Fruit fly (Drosophila melanogaster) whole organism, embryonic: ENCODE data around the gene GstD4.

Source experiments
- Antp ChIP-seq: fragments of 200-800 bp; sonication (Bioruptor generic); optimal IDR thresholded peaks from 3 replicates; lab custom pipeline; 2016; ENCODE audit warnings: missing biosample characterization, missing genetic modification characterization
- B-H1 ChIP-seq: fragments of 200-800 bp; sonication (Bioruptor generic); IDR thresholded peaks from 3 replicates; pipeline ENCODE4 v1.3.6; 2022; ENCODE audit warnings: missing biosample characterization, missing genetic modification characterization
- CG10274 ChIP-seq: fragments of 200-800 bp; sonication (Bioruptor generic); optimal IDR thresholded peaks from 3 replicates; lab custom pipeline; 2017; ENCODE audit warnings: missing biosample characterization, mild to moderate bottlenecking, missing genetic modification characterization
- CG10366 ChIP-seq: fragments of 200-800 bp; sonication (Bioruptor generic); IDR thresholded peaks from 2 replicates; pipeline ENCODE4 v1.3.6; 2022; ENCODE audit warnings: missing biosample characterization, missing genetic modification characterization
- CG13123 ChIP-seq: fragments of 200-800 bp; sonication (Bioruptor generic); optimal IDR thresholded peaks from 2 replicates; lab custom pipeline; 2016; ENCODE audit warnings: missing biosample characterization, missing genetic modification characterization
- CG13775 ChIP-seq: fragments of 200-800 bp; sonication (Bioruptor generic); optimal IDR thresholded peaks from 3 replicates; lab custom pipeline; 2017; ENCODE audit warnings: missing biosample characterization, mild to moderate bottlenecking, missing genetic modification characterization
- CG17612 ChIP-seq: fragments of 200-800 bp; sonication (Bioruptor generic); IDR thresholded peaks from 2 replicates; pipeline ENCODE4 v1.3.6; 2022; ENCODE audit warnings: missing biosample characterization, missing genetic modification characterization
- CG17829 ChIP-seq: fragments of 200-800 bp; optimal IDR thresholded peaks from 2 replicates; lab custom pipeline; 2019; ENCODE audit warnings: missing biosample characterization, mild to moderate bottlenecking, missing genetic modification characterization, moderate library complexity
- CG18764 ChIP-seq: fragments of 200-800 bp; sonication (Bioruptor generic); optimal IDR thresholded peaks from 3 replicates; lab custom pipeline; 2016; ENCODE audit warnings: missing biosample characterization, missing genetic modification characterization
- CG31365 ChIP-seq: fragments of 200-800 bp; sonication (Bioruptor generic); optimal IDR thresholded peaks from 2 replicates; lab custom pipeline; 2018; ENCODE audit warnings: missing biosample characterization, mild to moderate bottlenecking, missing genetic modification characterization
- CG34376 ChIP-seq: fragments of 200-800 bp; sonication (Bioruptor generic); optimal IDR thresholded peaks from 2 replicates; lab custom pipeline; 2018; ENCODE audit warnings: missing biosample characterization, mild to moderate bottlenecking, missing genetic modification characterization
- CG3995 ChIP-seq: fragments of 200-800 bp; sonication (Bioruptor generic); optimal IDR thresholded peaks from 3 replicates; lab custom pipeline; 2016; ENCODE audit warnings: missing biosample characterization, missing genetic modification characterization
- CG4282 ChIP-seq: fragments of 200-800 bp; sonication (Bioruptor generic); optimal IDR thresholded peaks from 2 replicates; lab custom pipeline; 2016; ENCODE audit warnings: missing biosample characterization, missing genetic modification characterization
- CG4424 ChIP-seq: fragments of 200-800 bp; sonication (Bioruptor generic); optimal IDR thresholded peaks from 3 replicates; lab custom pipeline; 2016; ENCODE audit warnings: missing biosample characterization, missing genetic modification characterization
- CG4617 ChIP-seq: fragments of 200-800 bp; sonication (Bioruptor generic); optimal IDR thresholded peaks from 3 replicates; lab custom pipeline; 2016; ENCODE audit warnings: missing biosample characterization, missing genetic modification characterization, borderline replicate concordance
- CG4854 ChIP-seq: fragments of 200-800 bp; sonication (Bioruptor generic); optimal IDR thresholded peaks from 2 replicates; lab custom pipeline; 2016; ENCODE audit warnings: missing biosample characterization, missing genetic modification characterization, inconsistent platforms
- CG9609 ChIP-seq: fragments of 200-800 bp; sonication (Bioruptor generic); optimal IDR thresholded peaks from 3 replicates; lab custom pipeline; 2016; ENCODE audit warnings: missing biosample characterization, missing genetic modification characterization
- D19A ChIP-seq: fragments of 200-800 bp; optimal IDR thresholded peaks from 3 replicates; lab custom pipeline; 2019; ENCODE audit warnings: missing biosample characterization, mild to moderate bottlenecking, missing genetic modification characterization, moderate library complexity
- Dek ChIP-seq: fragments of 200-800 bp; sonication (Bioruptor generic); optimal IDR thresholded peaks from 3 replicates; lab custom pipeline; 2019; ENCODE audit warnings: missing biosample characterization, mild to moderate bottlenecking, missing genetic modification characterization, moderate library complexity
- ERR ChIP-seq: fragments of 200-800 bp; sonication (Bioruptor generic); optimal IDR thresholded peaks from 2 replicates; lab custom pipeline; 2016; ENCODE audit warnings: missing biosample characterization, missing genetic modification characterization
- H2.0 ChIP-seq: fragments of 200-800 bp; sonication (Bioruptor generic); IDR thresholded peaks from 2 replicates; pipeline ENCODE4 v1.3.6; 2022; ENCODE audit warnings: missing biosample characterization, missing genetic modification characterization
- HLH54F ChIP-seq: fragments of 200-800 bp; sonication (Bioruptor generic); optimal IDR thresholded peaks from 3 replicates; lab custom pipeline; 2016; ENCODE audit warnings: missing biosample characterization, missing genetic modification characterization
- Hr51 ChIP-seq, 2 experiments: fragments of 200-800 bp; sonication (Bioruptor generic); optimal IDR thresholded peaks; 2 replicates in 1 of 2; 3 replicates in 1 of 2; lab custom pipeline; 2016 to 2018; ENCODE audit warnings: missing biosample characterization in 2 of 2, missing genetic modification characterization in 2 of 2, mild to moderate bottlenecking in 1 of 2, moderate library complexity in 1 of 2
- MBD-R2 ChIP-seq: fragments of 200-800 bp; sonication (Bioruptor generic); IDR thresholded peaks from 2 replicates; pipeline ENCODE4 v1.3.6; 2022; ENCODE audit warnings: missing biosample characterization, missing genetic modification characterization
- Max ChIP-seq: fragments of 200-800 bp; sonication (Bioruptor generic); optimal IDR thresholded peaks from 2 replicates; lab custom pipeline; 2016; ENCODE audit warnings: missing biosample characterization, mild to moderate bottlenecking, missing genetic modification characterization
- Stat92E ChIP-seq, 3 experiments: fragments of >200 bp in 2 of 3; fragments of 200-800 bp in 1 of 3; sonication (Bioruptor generic) in 1 of 3; optimal IDR thresholded peaks; 2 replicates each; lab custom pipeline; 2017 to 2019; ENCODE audit warnings: missing biosample characterization in 3 of 3, missing genetic modification characterization in 3 of 3, mild to moderate bottlenecking in 1 of 3, moderate library complexity in 1 of 3
- Vsx1 ChIP-seq: fragments of 200-800 bp; sonication (Bioruptor generic); optimal IDR thresholded peaks from 2 replicates; lab custom pipeline; 2017; ENCODE audit warnings: missing biosample characterization, mild to moderate bottlenecking, missing genetic modification characterization, missing genetic modification reagents
- bbx ChIP-seq: fragments of 200-800 bp; sonication (Bioruptor generic); IDR thresholded peaks from 2 replicates; pipeline ENCODE4 v1.3.6; 2022; ENCODE audit warnings: missing biosample characterization, missing genetic modification characterization; ENCODE audit not compliant: partially characterized antibody
- emc ChIP-seq: fragments of 200-800 bp; sonication (Bioruptor generic); optimal IDR thresholded peaks from 2 replicates; lab custom pipeline; 2016; ENCODE audit warnings: missing biosample characterization, missing genetic modification characterization
- exex ChIP-seq: fragments of 200-800 bp; sonication (Bioruptor generic); optimal IDR thresholded peaks from 4 replicates; lab custom pipeline; 2018; ENCODE audit warnings: missing biosample characterization, mild to moderate bottlenecking, missing genetic modification characterization, moderate library complexity
- grn ChIP-seq: fragments of 200-800 bp; sonication (Bioruptor generic); optimal IDR thresholded peaks from 3 replicates; lab custom pipeline; 2017; ENCODE audit warnings: missing biosample characterization, missing genetic modification characterization
- jigr1 ChIP-seq: fragments of 200-800 bp; sonication (Bioruptor generic); IDR thresholded peaks from 3 replicates; pipeline ENCODE4 v1.3.6; 2022; ENCODE audit warnings: missing biosample characterization, missing genetic modification characterization
- mirr ChIP-seq: fragments of 200-800 bp; sonication (Bioruptor generic); optimal IDR thresholded peaks from 3 replicates; lab custom pipeline; 2018; ENCODE audit warnings: missing biosample characterization, mild to moderate bottlenecking, missing genetic modification characterization
- oc ChIP-seq: fragments of 200-800 bp; sonication (Bioruptor generic); optimal IDR thresholded peaks from 2 replicates; lab custom pipeline; 2018; ENCODE audit warnings: missing biosample characterization, mild to moderate bottlenecking, missing genetic modification characterization, moderate library complexity
- peb ChIP-seq: fragments of 200-800 bp; sonication (Bioruptor generic); IDR thresholded peaks from 2 replicates; pipeline ENCODE4 v1.3.6; 2022; ENCODE audit warnings: missing biosample characterization, missing genetic modification characterization
- salm ChIP-seq: fragments of 200-800 bp; sonication (Bioruptor generic); optimal IDR thresholded peaks from 2 replicates; lab custom pipeline; 2018; ENCODE audit warnings: missing biosample characterization, mild to moderate bottlenecking, missing genetic modification characterization
- sd ChIP-seq: fragments of 200-800 bp; sonication (Bioruptor generic); optimal IDR thresholded peaks from 3 replicates; lab custom pipeline; 2018; ENCODE audit warnings: missing biosample characterization, mild to moderate bottlenecking, missing genetic modification characterization, moderate library complexity
- sens ChIP-seq: fragments of 200-800 bp; sonication (Bioruptor generic); peaks from one replicate; lab custom pipeline; 2016; ENCODE audit warnings: missing biosample characterization, missing genetic modification characterization
- seq ChIP-seq: fragments of 200-800 bp; sonication (Bioruptor generic); IDR thresholded peaks from 2 replicates; pipeline ENCODE4 v1.3.6; 2022; ENCODE audit warnings: missing biosample characterization, missing genetic modification characterization
- so ChIP-seq: fragments of 200-800 bp; sonication (Bioruptor generic); IDR thresholded peaks from 3 replicates; pipeline ENCODE4 v1.3.6; 2022; ENCODE audit warnings: missing biosample characterization, missing genetic modification characterization
- sr ChIP-seq: fragments of 200-800 bp; sonication (Bioruptor generic); IDR thresholded peaks from 3 replicates; pipeline ENCODE4 v1.3.6; 2022; ENCODE audit warnings: missing biosample characterization, missing genetic modification characterization

GstD4 gene

dm6 chr3R:12405134-12405533 lies 31.2 kb downstream of the GstD4 start:
- TF ChIP-seq CG10274 (GFP tag; lab: Kevin White, UChicago) (no peak), CG34376 (peak; percentile 54), CG13775 (no peak), CG9609 (no peak), seq (GFP tag; lab: Robert Waterston, UW) (no peak), CG4617 (no peak), Vsx1 (GFP tag; lab: Kevin White, UChicago) (peak; percentile 48), CG31365 (tag; lab: Kevin White, UChicago) (no peak), jigr1 (GFP tag; lab: Robert Waterston, UW) (no peak), oc (tag; lab: Kevin White, UChicago) (no peak), CG13123 (GFP tag; lab: Kevin White, UChicago) (no peak), H2.0 (GFP tag; lab: Robert Waterston, UW) (no peak), Antp (no peak), CG10366 (GFP tag; lab: Robert Waterston, UW) (no peak), D19A (tag; lab: Kevin White, UChicago) (peak; percentile 3), sr (GFP tag; lab: Robert Waterston, UW) (no peak), MBD-R2 (no peak), CG4854 (no peak), CG18764 (GFP tag; lab: Kevin White, UChicago) (no peak), CG4424 (no peak), emc (GFP tag; lab: Kevin White, UChicago) (no peak), salm (tag; lab: Kevin White, UChicago) (peak; percentile 2), B-H1 (no peak), CG4282 (GFP tag; lab: Kevin White, UChicago) (no peak), ERR (GFP tag; lab: Kevin White, UChicago) (no peak), so (GFP tag; lab: Robert Waterston, UW) (no peak), Hr51 (GFP tag; optimal IDR thresholded peaks at IDR 0.05; lab: Kevin White, UChicago) (no peak), Stat92E (GFP tag; optimal IDR thresholded peaks at IDR 0.05; lab: Kevin White, UChicago) (no peak), Max (no peak), CG17612 (GFP tag; lab: Robert Waterston, UW) (no peak), HLH54F (GFP tag; lab: Kevin White, UChicago) (no peak), grn (GFP tag; lab: Kevin White, UChicago) (no peak), Dek (no peak), mirr (GFP tag; lab: Kevin White, UChicago) (peak; percentile 91), sens (peak; percentile 49), exex (tag; lab: Kevin White, UChicago) (peak; percentile 92), CG17829 (no peak), peb (no peak)

DNA sequence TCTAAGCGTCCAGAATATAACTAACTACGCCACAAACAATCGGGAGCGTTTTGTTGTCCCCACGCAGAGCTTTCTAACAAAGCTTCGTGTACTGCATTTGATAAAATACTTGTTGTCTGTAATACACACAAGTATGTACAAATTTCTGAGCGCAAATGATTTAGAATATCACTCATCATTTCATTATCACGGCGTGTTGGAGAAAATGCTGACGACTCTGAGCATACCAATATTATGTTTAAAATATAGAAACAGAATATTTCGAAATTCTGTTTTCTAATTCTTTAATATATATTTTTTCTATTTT lies 32.0 kb downstream of the GstD4 start, which contains the start of gene Cyp9f2:
Cyp9f2 (minus strand) TSS at position 101 of the 307 bp plus-strand sequence.
- TF ChIP-seq CG3995 (GFP tag; lab: Kevin White, UChicago): no peak
- 0 out of 2 replicates have a peak, but pooled peaks have one; percentile 8 for TF ChIP-seq bbx (GFP tag; lab: Robert Waterston, UW)
- no peak for TF ChIP-seq sd (tag; lab: Kevin White, UChicago)
- TF ChIP-seq, all 482 proteins: peak for 1
